Fruit fly (Drosophila melanogaster) whole organism: ENCODE measurements around the gene CG13314.

Experiments used
- CG8478 ChIP-seq: fragments of >200 bp; optimal IDR thresholded peaks from 2 replicates; lab custom pipeline; 2018; ENCODE audit warnings: inconsistent platforms
- Dll ChIP-seq: fragments of >200 bp; optimal IDR thresholded peaks from 2 replicates; lab custom pipeline; 2017
- EcR ChIP-seq, 2 experiments: fragments of >200 bp; optimal IDR thresholded peaks; 2 replicates each; lab custom pipeline; 2017; ENCODE audit warnings: missing biosample characterization in 2 of 2, missing genetic modification characterization in 2 of 2, missing genetic modification reagents in 2 of 2
- pan ChIP-seq: fragments of >200 bp; optimal IDR thresholded peaks from 2 replicates; lab custom pipeline; 2017
- psq ChIP-seq: fragments of >200 bp; optimal IDR thresholded peaks from 2 replicates; lab custom pipeline; 2017
- usp ChIP-seq: fragments of >200 bp; optimal IDR thresholded peaks from 2 replicates; lab custom pipeline; 2017; ENCODE audit warnings: missing biosample characterization, missing genetic modification characterization, mixed read lengths

DNA sequence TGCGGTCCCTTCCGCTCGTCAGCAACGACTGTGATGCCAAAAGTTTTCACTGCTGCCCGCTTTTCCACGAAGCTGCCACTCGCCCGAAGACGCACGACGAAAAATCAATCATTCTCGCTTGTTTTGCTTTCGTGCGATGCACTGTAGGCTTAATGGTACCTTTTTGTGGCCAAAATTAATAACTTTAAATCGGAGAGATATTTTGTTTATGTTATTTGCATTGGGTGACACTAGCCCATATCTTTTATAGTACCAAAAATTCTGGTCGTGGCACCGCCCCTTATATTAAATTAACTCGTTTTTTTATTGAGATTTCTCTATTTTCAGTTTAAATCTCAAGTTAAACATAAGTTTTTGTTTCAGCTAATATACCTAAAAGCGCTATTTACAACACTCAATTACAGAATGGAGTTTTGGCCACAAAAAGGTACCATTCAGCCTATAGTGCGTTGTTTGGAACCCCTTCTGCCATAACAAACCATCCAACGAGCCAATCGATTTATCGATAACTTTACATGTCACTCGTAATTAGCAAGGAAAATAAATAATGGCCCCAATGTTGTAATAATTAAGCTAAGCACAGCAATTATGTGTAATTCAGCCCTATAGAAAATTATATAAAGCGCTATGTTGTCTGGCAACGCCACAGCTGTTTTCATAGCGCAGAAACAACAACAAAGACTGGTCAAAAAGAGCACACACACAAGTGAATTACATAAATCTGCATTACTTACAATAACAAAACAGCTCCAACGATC lies 28.2 kb upstream of the CG13314 start:
- TF ChIP-seq pan (lab: Kevin White, UChicago) (peak; percentile 15), psq (lab: Kevin White, UChicago) (no peak), EcR (GFP tag; optimal IDR thresholded peaks at IDR 0.05; lab: Kevin White, UChicago) (no peak), Dll (lab: Kevin White, UChicago) (no peak), usp (GFP tag; lab: Kevin White, UChicago) (no peak), CG8478 (lab: Kevin White, UChicago) (no peak)
